Worm (Caenorhabditis elegans): ENCODE measurements around the gene cng-1.

- no peak for TF ChIP-seq ama-1 (optimal IDR thresholded peaks at IDR 0.05)
- TF ChIP-seq mdl-1 (tag; optimal IDR thresholded peaks at IDR 0.05): no peak
- TF ChIP-seq ztf-11 (tag; optimal IDR thresholded peaks at IDR 0.05): no peak
- no peak for TF ChIP-seq nhr-12 (tag; optimal IDR thresholded peaks at IDR 0.05)
- TF ChIP-seq nhr-10 (tag; optimal IDR thresholded peaks at IDR 0.05): no peak
- TF ChIP-seq unc-62 (GFP tag; optimal IDR thresholded peaks at IDR 0.05): no peak
- TF ChIP-seq ZK546.5 (tag; optimal IDR thresholded peaks at IDR 0.05): no peak
These were observed 47.3 kb upstream of the cng-1 start for ce11 chrV:15078560-15078959.
